Fruit fly (Drosophila melanogaster) whole organism, embryonic: Measurements from ENCODE around the gene DnaJ-1.

Source experiments
- Antp ChIP-seq: fragments of 200-800 bp; sonication (Bioruptor generic); optimal IDR thresholded peaks from 3 replicates; lab custom pipeline; 2016; ENCODE audit warnings: missing biosample characterization, missing genetic modification characterization
- Atf-2 ChIP-seq: fragments of 200-800 bp; sonication (Bioruptor generic); optimal IDR thresholded peaks from 2 replicates; lab custom pipeline; 2016; ENCODE audit warnings: missing biosample characterization, missing genetic modification characterization
- CG10366 ChIP-seq: fragments of 200-800 bp; sonication (Bioruptor generic); IDR thresholded peaks from 2 replicates; pipeline ENCODE4 v1.3.6; 2022; ENCODE audit warnings: missing biosample characterization, missing genetic modification characterization
- CG10959 ChIP-seq: fragments of 200-800 bp; sonication (Bioruptor generic); IDR thresholded peaks from 2 replicates; pipeline ENCODE4 v1.3.6; 2022; ENCODE audit warnings: missing biosample characterization, missing genetic modification characterization
- CG11085 ChIP-seq: fragments of 200-800 bp; sonication (Bioruptor generic); IDR thresholded peaks from 2 replicates; pipeline ENCODE4 v1.3.6; 2022; ENCODE audit warnings: missing biosample characterization, missing genetic modification characterization
- CG11247 ChIP-seq: fragments of 200-800 bp; sonication (Bioruptor generic); IDR thresholded peaks from 2 replicates; pipeline ENCODE4 v1.3.6; 2022; ENCODE audit warnings: missing biosample characterization, missing genetic modification characterization
- CG11560 ChIP-seq: fragments of 200-800 bp; sonication (Bioruptor generic); IDR thresholded peaks from 3 replicates; pipeline ENCODE4 v1.3.6; 2022; ENCODE audit warnings: missing biosample characterization, missing genetic modification characterization
- CG12391 ChIP-seq: fragments of 200-800 bp; sonication (Bioruptor generic); optimal IDR thresholded peaks from 3 replicates; lab custom pipeline; 2018; ENCODE audit warnings: missing biosample characterization, mild to moderate bottlenecking, missing genetic modification characterization, moderate library complexity
- CG13123 ChIP-seq: fragments of 200-800 bp; sonication (Bioruptor generic); optimal IDR thresholded peaks from 2 replicates; lab custom pipeline; 2016; ENCODE audit warnings: missing biosample characterization, missing genetic modification characterization
- CG14050 ChIP-seq: fragments of 200-800 bp; sonication (Bioruptor generic); IDR thresholded peaks from 3 replicates; pipeline ENCODE4 v1.3.6; 2022; ENCODE audit warnings: missing biosample characterization, missing genetic modification characterization
- CG15601 ChIP-seq: fragments of 200-800 bp; sonication (Bioruptor generic); optimal IDR thresholded peaks from 3 replicates; lab custom pipeline; 2019; ENCODE audit warnings: missing biosample characterization, mild to moderate bottlenecking, missing genetic modification characterization, moderate library complexity
- CG1603 ChIP-seq: fragments of 200-800 bp; sonication (Bioruptor generic); optimal IDR thresholded peaks from 2 replicates; lab custom pipeline; 2019; ENCODE audit warnings: missing biosample characterization, mild to moderate bottlenecking, missing genetic modification characterization, moderate library complexity
- CG17361 ChIP-seq: fragments of 200-800 bp; sonication (Bioruptor generic); IDR thresholded peaks from 3 replicates; pipeline ENCODE4 v1.3.6; 2022; ENCODE audit warnings: missing biosample characterization, missing genetic modification characterization
- CG17568 ChIP-seq: fragments of 200-800 bp; sonication (Bioruptor generic); optimal IDR thresholded peaks from 2 replicates; lab custom pipeline; 2018; ENCODE audit warnings: missing biosample characterization, mild to moderate bottlenecking, missing genetic modification characterization, moderate library complexity
- CG18011 ChIP-seq: fragments of 200-800 bp; sonication (Bioruptor generic); optimal IDR thresholded peaks from 2 replicates; lab custom pipeline; 2017; ENCODE audit warnings: missing biosample characterization, missing genetic modification characterization, mild to moderate bottlenecking, moderate library complexity, missing genotype
- CG18262 ChIP-seq: fragments of 200-800 bp; optimal IDR thresholded peaks from 3 replicates; lab custom pipeline; 2019; ENCODE audit warnings: missing biosample characterization, mild to moderate bottlenecking, missing genetic modification characterization, moderate library complexity
- CG18476 ChIP-seq: fragments of 200-800 bp; sonication (Bioruptor generic); optimal IDR thresholded peaks from 2 replicates; lab custom pipeline; 2016; ENCODE audit warnings: missing biosample characterization, mild to moderate bottlenecking, missing genetic modification characterization
- CG18764 ChIP-seq: fragments of 200-800 bp; sonication (Bioruptor generic); optimal IDR thresholded peaks from 3 replicates; lab custom pipeline; 2016; ENCODE audit warnings: missing biosample characterization, missing genetic modification characterization
- CG2889 ChIP-seq: fragments of 200-800 bp; sonication (Bioruptor generic); IDR thresholded peaks from 3 replicates; pipeline ENCODE4 v1.3.6; 2022; ENCODE audit warnings: missing biosample characterization, missing genetic modification characterization
- CG34422 ChIP-seq: fragments of 200-800 bp; sonication (Bioruptor generic); IDR thresholded peaks from 3 replicates; pipeline ENCODE4 v1.3.6; 2022; ENCODE audit warnings: missing biosample characterization, missing genetic modification characterization
- CG4404 ChIP-seq: fragments of 200-800 bp; sonication (Bioruptor generic); IDR thresholded peaks from 2 replicates; pipeline ENCODE4 v1.3.6; 2022; ENCODE audit warnings: missing biosample characterization, missing genetic modification characterization
- CG7271 ChIP-seq: fragments of 200-800 bp; sonication (Bioruptor generic); optimal IDR thresholded peaks from 2 replicates; lab custom pipeline; 2018; ENCODE audit warnings: missing biosample characterization, mild to moderate bottlenecking, missing genetic modification characterization, moderate library complexity
- CG7357 ChIP-seq: fragments of 200-800 bp; sonication (Bioruptor generic); IDR thresholded peaks from 3 replicates; pipeline ENCODE4 v1.3.6; 2022; ENCODE audit warnings: missing biosample characterization, missing genetic modification characterization
- Ets65A ChIP-seq: fragments of 200-800 bp; sonication (Bioruptor generic); peaks from one replicate; lab custom pipeline; 2016; ENCODE audit warnings: missing biosample characterization, missing genetic modification characterization
- Gsc ChIP-seq: fragments of 200-800 bp; sonication (Bioruptor generic); IDR thresholded peaks from 2 replicates; pipeline ENCODE4 v1.3.6; 2022; ENCODE audit warnings: missing biosample characterization, missing genetic modification characterization
- H15 ChIP-seq: fragments of 200-800 bp; sonication (Bioruptor generic); IDR thresholded peaks from 3 replicates; pipeline ENCODE4 v1.3.6; 2022; ENCODE audit warnings: missing biosample characterization, missing genetic modification characterization
- Hr51 ChIP-seq, 2 experiments: fragments of 200-800 bp; sonication (Bioruptor generic); optimal IDR thresholded peaks; 2 replicates in 1 of 2; 3 replicates in 1 of 2; lab custom pipeline; 2016 to 2018; ENCODE audit warnings: missing biosample characterization in 2 of 2, missing genetic modification characterization in 2 of 2, mild to moderate bottlenecking in 1 of 2, moderate library complexity in 1 of 2
- Myb ChIP-seq: fragments of 200-800 bp; sonication (Bioruptor generic); optimal IDR thresholded peaks from 2 replicates; lab custom pipeline; 2016; ENCODE audit warnings: missing biosample characterization, missing genetic modification characterization
- Six4 ChIP-seq: fragments of 200-800 bp; sonication (Bioruptor generic); optimal IDR thresholded peaks from 2 replicates; lab custom pipeline; 2016; ENCODE audit warnings: missing biosample characterization, missing genetic modification characterization
- Xbp1 ChIP-seq: fragments of 200-800 bp; sonication (Bioruptor generic); optimal IDR thresholded peaks from 3 replicates; lab custom pipeline; 2016; ENCODE audit warnings: missing biosample characterization, mild to moderate bottlenecking, missing genetic modification characterization
- Xrp1 ChIP-seq: fragments of 200-800 bp; sonication (Bioruptor generic); IDR thresholded peaks from 2 replicates; pipeline ENCODE4 v1.3.6; 2022; ENCODE audit warnings: missing biosample characterization, missing genetic modification characterization
- YL-1 ChIP-seq: fragments of 200-800 bp; sonication (Bioruptor generic); optimal IDR thresholded peaks from 3 replicates; lab custom pipeline; 2017; ENCODE audit warnings: missing biosample characterization, mild to moderate bottlenecking, missing genetic modification characterization
- bsh ChIP-seq, 2 experiments: fragments of 200-800 bp; sonication (Bioruptor generic); optimal IDR thresholded peaks; 2 replicates each; lab custom pipeline; 2017 to 2018; ENCODE audit warnings: mild to moderate bottlenecking in 2 of 2, missing biosample characterization in 2 of 2, missing genetic modification characterization in 2 of 2, moderate library complexity in 1 of 2
- cato ChIP-seq: fragments of 200-800 bp; sonication (Bioruptor generic); optimal IDR thresholded peaks from 2 replicates; lab custom pipeline; 2016; ENCODE audit warnings: missing biosample characterization, missing genetic modification characterization, borderline replicate concordance
- ci ChIP-seq: fragments of 200-800 bp; sonication (Bioruptor generic); IDR thresholded peaks from 3 replicates; pipeline ENCODE4 v1.3.6; 2022; ENCODE audit warnings: missing biosample characterization, missing genetic modification characterization
- dmrt11E ChIP-seq: fragments of 200-800 bp; sonication (Bioruptor generic); optimal IDR thresholded peaks from 3 replicates; lab custom pipeline; 2018; ENCODE audit warnings: missing biosample characterization, mild to moderate bottlenecking, missing genetic modification characterization, moderate library complexity
- dysf ChIP-seq: fragments of 200-800 bp; sonication (Bioruptor generic); IDR thresholded peaks from 3 replicates; pipeline ENCODE4 v1.3.6; 2022; ENCODE audit warnings: missing biosample characterization, missing genetic modification characterization
- ems ChIP-seq: fragments of 200-800 bp; sonication (Bioruptor generic); optimal IDR thresholded peaks from 3 replicates; lab custom pipeline; 2016; ENCODE audit warnings: missing biosample characterization, missing genetic modification characterization
- fd96Cb ChIP-seq: fragments of 200-800 bp; sonication (Bioruptor generic); optimal IDR thresholded peaks from 2 replicates; lab custom pipeline; 2018; ENCODE audit warnings: missing biosample characterization, mild to moderate bottlenecking, missing genetic modification characterization, moderate library complexity
- kah ChIP-seq: fragments of 200-800 bp; sonication (Bioruptor generic); optimal IDR thresholded peaks from 2 replicates; lab custom pipeline; 2018; ENCODE audit warnings: missing biosample characterization, mild to moderate bottlenecking, missing genetic modification characterization
- lmd ChIP-seq: fragments of 200-800 bp; sonication (Bioruptor generic); IDR thresholded peaks from 2 replicates; pipeline ENCODE4 v1.3.6; 2022; ENCODE audit warnings: missing biosample characterization, missing genetic modification characterization
- nmo ChIP-seq: fragments of 200-800 bp; sonication (Bioruptor generic); optimal IDR thresholded peaks from 2 replicates; lab custom pipeline; 2018; ENCODE audit warnings: missing biosample characterization, mild to moderate bottlenecking, missing genetic modification characterization, moderate library complexity
- prd ChIP-seq, 3 experiments: fragments of >200 bp in 2 of 3; fragments of 200-800 bp in 1 of 3; sonication (Bioruptor generic) in 1 of 3; optimal IDR thresholded peaks in 2 of 3; IDR thresholded peaks in 1 of 3; 2 replicates in 2 of 3; 3 replicates in 1 of 3; pipeline versions ENCODE4 v1.3.6 to Lab custom; 2017 to 2022; ENCODE audit warnings: missing biosample characterization in 1 of 3, missing genetic modification characterization in 1 of 3
- row ChIP-seq: fragments of 200-800 bp; sonication (Bioruptor generic); IDR thresholded peaks from 3 replicates; pipeline ENCODE4 v1.3.6; 2022; ENCODE audit warnings: missing biosample characterization, missing genetic modification characterization
- sens ChIP-seq: fragments of 200-800 bp; sonication (Bioruptor generic); peaks from one replicate; lab custom pipeline; 2016; ENCODE audit warnings: missing biosample characterization, missing genetic modification characterization
- sens-2 ChIP-seq: fragments of 200-800 bp; sonication (Bioruptor generic); IDR thresholded peaks from 2 replicates; pipeline ENCODE4 v1.3.6; 2022; ENCODE audit warnings: missing biosample characterization, missing genetic modification characterization
- ssp ChIP-seq: fragments of 200-800 bp; sonication (Bioruptor generic); IDR thresholded peaks from 2 replicates; pipeline ENCODE4 v1.3.6; 2022; ENCODE audit warnings: missing biosample characterization, missing genetic modification characterization
- toy ChIP-seq: fragments of 200-800 bp; sonication (Bioruptor generic); IDR thresholded peaks from 2 replicates; pipeline ENCODE4 v1.3.6; 2022; ENCODE audit warnings: missing biosample characterization, missing genetic modification characterization
- trh ChIP-seq: fragments of 200-800 bp; sonication (Bioruptor generic); optimal IDR thresholded peaks from 2 replicates; lab custom pipeline; 2016; ENCODE audit warnings: missing biosample characterization, missing genetic modification characterization
- usp ChIP-seq: fragments of >200 bp; optimal IDR thresholded peaks from 2 replicates; lab custom pipeline; 2017; ENCODE audit warnings: missing biosample characterization, missing genetic modification characterization
- wdn ChIP-seq: fragments of 200-800 bp; sonication (Bioruptor generic); IDR thresholded peaks from 2 replicates; pipeline ENCODE4 v1.3.6; 2022; ENCODE audit warnings: missing biosample characterization, missing genetic modification characterization
- zf30C ChIP-seq: fragments of 200-800 bp; sonication (Bioruptor generic); optimal IDR thresholded peaks from 3 replicates; lab custom pipeline; 2018; ENCODE audit warnings: missing biosample characterization, mild to moderate bottlenecking, missing genetic modification characterization

DnaJ-1 gene

DNA sequence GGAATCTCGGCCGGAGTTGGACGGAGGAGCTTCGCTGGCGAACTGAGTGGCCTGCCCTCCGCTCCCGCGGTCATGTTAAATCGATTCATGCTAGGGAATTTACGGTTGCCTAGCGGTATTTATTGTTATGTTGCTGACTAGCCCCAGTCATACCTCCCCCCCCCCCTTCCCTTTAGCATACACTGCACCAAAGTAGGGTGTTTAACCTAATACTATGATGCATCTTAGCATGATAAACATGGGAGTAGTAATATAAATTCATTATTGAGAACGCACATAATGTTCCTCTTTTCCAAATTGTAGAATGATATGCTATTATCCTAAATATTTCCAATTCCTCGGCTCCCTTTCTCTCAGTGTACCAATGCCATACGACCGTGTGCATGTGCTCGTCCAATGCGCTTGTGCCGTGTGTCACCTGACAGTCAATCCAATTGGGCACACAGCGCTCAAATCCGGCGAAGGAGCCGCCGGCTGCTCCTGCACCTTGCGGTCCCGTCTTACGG is 44.6 kb upstream of the DnaJ-1 start, which contains the start of gene Tektin-C (continued):
- TF ChIP-seq CG18476 (GFP tag; lab: Kevin White, UChicago) (no peak), CG18764 (no peak), CG15601 (no peak), CG18011 (GFP tag; lab: Kevin White, UChicago) (no peak), CG13123 (GFP tag; lab: Kevin White, UChicago) (no peak), CG14050 (peak; percentile 10; the same call in 1 of the 3 replicates), prd (optimal IDR thresholded peaks at IDR 0.05; lab: Kevin White, UChicago) (no peak), prd (GFP tag; IDR thresholded peaks at IDR 0.05; lab: Robert Waterston, UW) (peak; percentile 57; the same call in 2 of the 3 replicates), wdn (no peak), dysf (GFP tag; lab: Robert Waterston, UW) (peak; percentile 45; the same call in 1 of the 3 replicates), Atf-2 (GFP tag; lab: Kevin White, UChicago) (no peak), toy (GFP tag; lab: Robert Waterston, UW) (no peak), lmd (GFP tag; lab: Robert Waterston, UW) (peak; percentile 43), ci (GFP tag; lab: Robert Waterston, UW) (peak; percentile 70; the same call in 2 of the 3 replicates), CG1603 (tag; lab: Kevin White, UChicago) (no peak), CG4404 (GFP tag; lab: Robert Waterston, UW) (peak; percentile 34; the same call in 1 of the 2 replicates), CG17361 (GFP tag; lab: Robert Waterston, UW) (0 out of 3 replicates have a peak, but pooled peaks have one; percentile 8), CG11560 (0 out of 3 replicates have a peak, but pooled peaks have one; percentile 23), CG17568 (GFP tag; lab: Kevin White, UChicago) (no peak), Gsc (GFP tag; lab: Robert Waterston, UW) (peak; percentile 23; the same call in 1 of the 2 replicates), sens (peak; percentile 48), nmo (GFP tag; lab: Kevin White, UChicago) (peak; percentile 11), ems (GFP tag; lab: Kevin White, UChicago) (peak; percentile 25), CG7271 (tag; lab: Kevin White, UChicago) (no peak), dmrt11E (tag; lab: Kevin White, UChicago) (peak; percentile 9), row (GFP tag; lab: Robert Waterston, UW) (peak; percentile 40; the same call in 1 of the 3 replicates), H15 (GFP tag; lab: Robert Waterston, UW) (peak; percentile 51; the same call in 1 of the 3 replicates), Xrp1 (GFP tag; lab: Robert Waterston, UW) (peak; percentile 57; the same call in 1 of the 2 replicates), bsh (GFP tag; optimal IDR thresholded peaks at IDR 0.05; lab: Kevin White, UChicago) (peak in 1 of 2 experiments; percentile 19), CG12391 (tag; lab: Kevin White, UChicago) (peak; percentile 13), ssp (GFP tag; lab: Robert Waterston, UW) (no peak), Antp (GFP tag; lab: Kevin White, UChicago) (peak; percentile 2), CG10366 (peak; percentile 17; the same call in 1 of the 2 replicates), CG10959 (GFP tag; lab: Robert Waterston, UW) (0 out of 2 replicates have a peak, but pooled peaks have one; percentile 20), Xbp1 (GFP tag; lab: Kevin White, UChicago) (peak; percentile 9), Ets65A (GFP tag; lab: Kevin White, UChicago) (peak; percentile 74), sens-2 (no peak), usp (GFP tag; lab: Kevin White, UChicago) (no peak), cato (no peak), CG11247 (GFP tag; lab: Robert Waterston, UW) (0 out of 2 replicates have a peak, but pooled peaks have one; percentile 33)

DNA sequence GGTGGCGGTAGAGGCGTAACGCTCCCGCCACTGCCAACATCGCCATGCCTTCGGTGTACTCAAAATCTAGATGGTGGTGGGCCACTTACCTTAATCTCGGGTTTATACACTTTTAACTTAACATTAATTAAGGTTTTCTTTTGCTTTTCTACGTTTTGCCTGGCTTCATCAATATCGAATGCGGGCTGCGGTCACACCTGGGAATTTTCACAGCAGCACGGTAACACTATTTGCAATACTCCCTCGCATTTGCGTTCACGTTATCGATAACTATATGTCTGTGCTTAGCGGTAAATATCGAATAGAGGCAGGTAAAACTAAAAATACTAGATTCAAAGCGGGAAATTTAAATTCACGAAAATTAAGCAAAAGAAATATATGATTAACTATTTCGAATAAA is 42.0 kb upstream of the DnaJ-1 start, which contains the start of gene Bre1:
Gene Bre1, minus strand, starts transcription at position 226 of the 400 bp plus-strand sequence.
- TF ChIP-seq CG11085 = no peak
- TF ChIP-seq kah (GFP tag; lab: Kevin White, UChicago) = no peak
- peak; percentile 31 for TF ChIP-seq Myb (GFP tag; lab: Kevin White, UChicago)
- TF ChIP-seq CG7357 (GFP tag; lab: Robert Waterston, UW) = no peak
- no peak for TF ChIP-seq CG2889
- no peak for TF ChIP-seq trh (GFP tag; lab: Kevin White, UChicago)
- TF ChIP-seq Hr51 (GFP tag; optimal IDR thresholded peaks at IDR 0.05; lab: Kevin White, UChicago) = no peak
- TF ChIP-seq CG18262 (tag; lab: Kevin White, UChicago) = no peak
- peak; percentile 33; the same call in 1 of the 3 replicates for TF ChIP-seq CG34422
- no peak for TF ChIP-seq zf30C
- peak; percentile 74 for TF ChIP-seq YL-1 (GFP tag; lab: Kevin White, UChicago)
- TF ChIP-seq sens-2 = no peak
- no peak for TF ChIP-seq fd96Cb (tag; lab: Kevin White, UChicago)
- TF ChIP-seq Six4 (GFP tag; lab: Kevin White, UChicago) = no peak
